Worm (Caenorhabditis elegans) whole organism, L1 larva: Measurements from ENCODE around the gene T20B12.3.

ENCODE experiments used
- F16B12.6 ChIP-seq: fragments of 150-350 bp; optimal IDR thresholded peaks from 2 replicates; lab custom pipeline; 2014; ENCODE audit warnings: missing biosample characterization, missing genetic modification characterization
- aly-2 ChIP-seq: fragments of 150-350 bp; optimal IDR thresholded peaks from 2 replicates; lab custom pipeline; 2014; ENCODE audit warnings: missing biosample characterization, missing genetic modification characterization
- ceh-63 ChIP-seq: fragments of 200-800 bp; sonication (Bioruptor generic); optimal IDR thresholded peaks from 2 replicates; lab custom pipeline; 2018; ENCODE audit warnings: mild to moderate bottlenecking, missing genetic modification characterization, missing compliant biosample characterization
- ceh-8 ChIP-seq: fragments of 200-800 bp; sonication (Bioruptor generic); optimal IDR thresholded peaks from 2 replicates; lab custom pipeline; 2018; ENCODE audit warnings: mild to moderate bottlenecking, missing genetic modification characterization, moderate library complexity, missing compliant biosample characterization
- ceh-82 ChIP-seq, 3 experiments: fragments of 150-350 bp in 1 of 3; sonication (generic microtip) in 2 of 3; optimal IDR thresholded peaks; 2 replicates each; lab custom pipeline; 2014 to 2017; ENCODE audit warnings: missing biosample characterization in 3 of 3, missing genetic modification characterization in 3 of 3
- ceh-90 ChIP-seq: sonication (generic microtip); optimal IDR thresholded peaks from 2 replicates; lab custom pipeline; 2016; ENCODE audit warnings: missing genetic modification characterization, missing compliant biosample characterization
- efl-3 ChIP-seq: fragments of 200-800 bp; sonication (Bioruptor generic); optimal IDR thresholded peaks from 2 replicates; lab custom pipeline; 2018; ENCODE audit warnings: mild to moderate bottlenecking, missing genetic modification characterization, missing compliant biosample characterization
- egl-13 ChIP-seq: sonication (generic microtip); optimal IDR thresholded peaks from 2 replicates; lab custom pipeline; 2016; ENCODE audit warnings: missing genotype, missing genetic modification reagents, missing genetic modification characterization, missing compliant biosample characterization
- ets-5 ChIP-seq: fragments of 200-800 bp; sonication (Bioruptor generic); IDR thresholded peaks from 2 replicates; pipeline ENCODE4 v1.3.6; 2022; ENCODE audit warnings: missing genetic modification characterization, missing compliant biosample characterization
- fkh-8 ChIP-seq: sonication (generic microtip); optimal IDR thresholded peaks from 2 replicates; lab custom pipeline; 2016; ENCODE audit warnings: mild to moderate bottlenecking, missing genetic modification characterization, missing compliant biosample characterization
- grh-1 ChIP-seq: fragments of 200-800 bp; sonication (Bioruptor generic); IDR thresholded peaks from 2 replicates; pipeline ENCODE4 v1.3.6; 2022; ENCODE audit warnings: missing genetic modification reagents, missing genetic modification characterization, missing compliant biosample characterization
- hlh-17 ChIP-seq: fragments of 200-800 bp; sonication (Bioruptor generic); optimal IDR thresholded peaks from 2 replicates; lab custom pipeline; 2018; ENCODE audit warnings: missing genetic modification characterization, mild to moderate bottlenecking, missing compliant biosample characterization, moderate library complexity, borderline replicate concordance
- hlh-4 ChIP-seq: sonication (generic microtip); optimal IDR thresholded peaks from 2 replicates; lab custom pipeline; 2016; ENCODE audit warnings: mild to moderate bottlenecking, missing genetic modification characterization, missing compliant biosample characterization
- hpl-2 ChIP-seq: fragments of 150-350 bp; optimal IDR thresholded peaks from 2 replicates; lab custom pipeline; 2014; ENCODE audit warnings: missing biosample characterization, missing genetic modification reagents, missing genetic modification characterization
- jun-1 ChIP-seq: fragments of 150-350 bp; optimal IDR thresholded peaks from 2 replicates; lab custom pipeline; 2014; ENCODE audit warnings: missing biosample characterization, missing genetic modification reagents, missing genetic modification characterization
- lin-13 ChIP-seq: fragments of 150-350 bp; optimal IDR thresholded peaks from 2 replicates; lab custom pipeline; 2014; ENCODE audit warnings: missing biosample characterization, missing genetic modification reagents, missing genetic modification characterization
- lin-15B ChIP-seq: fragments of 150-350 bp; sonication (generic microtip); optimal IDR thresholded peaks from 3 replicates; lab custom pipeline; 2014; ENCODE audit warnings: missing biosample characterization, missing genetic modification characterization
- lin-39 ChIP-seq: fragments of 150-350 bp; optimal IDR thresholded peaks from 2 replicates; lab custom pipeline; 2014; ENCODE audit warnings: missing biosample characterization, missing genetic modification reagents, missing genetic modification characterization
- lir-3 ChIP-seq: sonication (generic microtip); optimal IDR thresholded peaks from 2 replicates; lab custom pipeline; 2016; ENCODE audit warnings: mild to moderate bottlenecking, missing genetic modification characterization, moderate library complexity, missing compliant biosample characterization; ENCODE audit not compliant: poor library complexity
- lsy-2 ChIP-seq, 2 experiments: fragments of 150-350 bp; optimal IDR thresholded peaks; 2 replicates each; lab custom pipeline; 2014; ENCODE audit warnings: missing biosample characterization in 2 of 2, missing genetic modification characterization in 2 of 2
- mab-9 ChIP-seq: fragments of 200-800 bp; sonication (Bioruptor generic); IDR thresholded peaks from 2 replicates; pipeline ENCODE4 v1.3.6; 2022; ENCODE audit warnings: missing genetic modification reagents, missing genetic modification characterization, missing compliant biosample characterization
- mdl-1 ChIP-seq, 2 experiments: fragments of 150-350 bp; optimal IDR thresholded peaks; 2 replicates each; lab custom pipeline; 2014 to 2017; ENCODE audit warnings: missing biosample characterization in 2 of 2, missing genetic modification characterization in 2 of 2, inconsistent platforms in 1 of 2
- mef-2 ChIP-seq: fragments of 150-350 bp; optimal IDR thresholded peaks from 2 replicates; lab custom pipeline; 2014; ENCODE audit warnings: missing biosample characterization, missing genetic modification characterization
- mep-1 ChIP-seq: fragments of 150-350 bp; optimal IDR thresholded peaks from 2 replicates; lab custom pipeline; 2014; ENCODE audit warnings: missing biosample characterization, missing genetic modification characterization
- nhr-12 ChIP-seq: sonication (generic microtip); optimal IDR thresholded peaks from 2 replicates; lab custom pipeline; 2017; ENCODE audit warnings: missing biosample characterization, missing genetic modification characterization
- nhr-19 ChIP-seq: fragments of 200-800 bp; sonication (Bioruptor generic); conservative IDR thresholded peaks from 2 replicates; pipeline ENCODE4 v1.3.6; 2022; ENCODE audit warnings: missing genetic modification characterization, missing compliant biosample characterization
- nhr-20 ChIP-seq: sonication (generic microtip); optimal IDR thresholded peaks from 2 replicates; lab custom pipeline; 2016; ENCODE audit warnings: mild to moderate bottlenecking, missing genetic modification characterization, missing compliant biosample characterization
- nhr-237 ChIP-seq: fragments of 150-350 bp; optimal IDR thresholded peaks from 2 replicates; lab custom pipeline; 2014; ENCODE audit warnings: missing biosample characterization, missing genetic modification characterization
- nhr-47 ChIP-seq: sonication (generic microtip); optimal IDR thresholded peaks from 2 replicates; lab custom pipeline; 2016; ENCODE audit warnings: mild to moderate bottlenecking, missing genetic modification characterization, moderate library complexity, missing compliant biosample characterization
- nhr-71 ChIP-seq: sonication (generic microtip); optimal IDR thresholded peaks from 2 replicates; lab custom pipeline; 2016; ENCODE audit warnings: mild to moderate bottlenecking, missing genetic modification characterization, moderate library complexity, missing compliant biosample characterization
- nhr-76 ChIP-seq: sonication (generic microtip); optimal IDR thresholded peaks from 2 replicates; lab custom pipeline; 2017; ENCODE audit warnings: missing biosample characterization, missing genetic modification characterization
- nhr-77 ChIP-seq: fragments of 150-350 bp; optimal IDR thresholded peaks from 2 replicates; lab custom pipeline; 2014; ENCODE audit warnings: missing biosample characterization, missing genetic modification characterization
- nhr-84 ChIP-seq: sonication (generic microtip); optimal IDR thresholded peaks from 2 replicates; lab custom pipeline; 2017; ENCODE audit warnings: missing biosample characterization, missing genetic modification characterization
- nhr-85 ChIP-seq: sonication (generic microtip); peaks from one replicate; lab custom pipeline; 2016; ENCODE audit warnings: missing genetic modification characterization, inconsistent platforms, missing compliant biosample characterization
- pag-3 ChIP-seq: sonication (generic microtip); optimal IDR thresholded peaks from 2 replicates; lab custom pipeline; 2017; ENCODE audit warnings: missing genetic modification characterization, mild to moderate bottlenecking, missing compliant biosample characterization, antibody characterized with exemption, borderline replicate concordance; ENCODE audit not compliant: insufficient read depth
- pax-3 ChIP-seq: fragments of 200-800 bp; sonication (Bioruptor generic); optimal IDR thresholded peaks from 2 replicates; lab custom pipeline; 2018; ENCODE audit warnings: mild to moderate bottlenecking, missing genetic modification characterization, moderate library complexity, missing compliant biosample characterization
- pqm-1 ChIP-seq: sonication (generic microtip); optimal IDR thresholded peaks from 3 replicates; lab custom pipeline; 2017; ENCODE audit warnings: missing biosample characterization, missing genetic modification characterization
- rnt-1 ChIP-seq: sonication (generic microtip); optimal IDR thresholded peaks from 2 replicates; lab custom pipeline; 2016; ENCODE audit warnings: mild to moderate bottlenecking, missing genetic modification characterization, moderate library complexity, missing compliant biosample characterization
- skn-1 ChIP-seq: fragments of 150-350 bp; optimal IDR thresholded peaks from 2 replicates; lab custom pipeline; 2014; ENCODE audit warnings: missing biosample characterization, missing genetic modification characterization
- snpc-4 ChIP-seq: fragments of 150-350 bp; optimal IDR thresholded peaks from 2 replicates; lab custom pipeline; 2014; ENCODE audit warnings: missing biosample characterization, missing genetic modification characterization
- sup-37 ChIP-seq: fragments of 200-800 bp; sonication (Bioruptor generic); optimal IDR thresholded peaks from 2 replicates; lab custom pipeline; 2018; ENCODE audit warnings: mild to moderate bottlenecking, missing genetic modification characterization, missing compliant biosample characterization
- swsn-7 ChIP-seq: sonication (generic microtip); optimal IDR thresholded peaks from 2 replicates; lab custom pipeline; 2016; ENCODE audit warnings: missing genetic modification characterization, missing compliant biosample characterization
- tbx-2 ChIP-seq: sonication (generic microtip); optimal IDR thresholded peaks from 2 replicates; lab custom pipeline; 2016; ENCODE audit warnings: missing genetic modification characterization, missing compliant biosample characterization
- tlp-1 ChIP-seq: fragments of 150-350 bp; optimal IDR thresholded peaks from 2 replicates; lab custom pipeline; 2014; ENCODE audit warnings: missing biosample characterization, missing genetic modification characterization
- unc-130 ChIP-seq: fragments of 150-350 bp; optimal IDR thresholded peaks from 2 replicates; lab custom pipeline; 2017; ENCODE audit warnings: missing biosample characterization, missing genetic modification characterization, inconsistent platforms
- vab-15 ChIP-seq: sonication (generic microtip); optimal IDR thresholded peaks from 2 replicates; lab custom pipeline; 2017; ENCODE audit warnings: missing genotype, mild to moderate bottlenecking, missing genetic modification characterization, missing compliant biosample characterization
- xbp-1 ChIP-seq: sonication (generic microtip); optimal IDR thresholded peaks from 2 replicates; lab custom pipeline; 2016; ENCODE audit warnings: missing genetic modification characterization, missing compliant biosample characterization
- zip-4 ChIP-seq: fragments of 200-800 bp; sonication (Bioruptor generic); optimal IDR thresholded peaks from 2 replicates; lab custom pipeline; 2018; ENCODE audit warnings: mild to moderate bottlenecking, missing genetic modification characterization, moderate library complexity, missing compliant biosample characterization
- ztf-11 ChIP-seq, 2 experiments: sonication (generic microtip); optimal IDR thresholded peaks; 2 replicates each; lab custom pipeline; 2016 to 2017; ENCODE audit warnings: missing genetic modification characterization in 2 of 2, missing biosample characterization in 1 of 2, missing compliant biosample characterization in 1 of 2
- ztf-4 ChIP-seq: fragments of 150-350 bp; optimal IDR thresholded peaks from 2 replicates; lab custom pipeline; 2014; ENCODE audit warnings: missing biosample characterization, missing genetic modification characterization

T20B12.3 gene

ce11 chrIII:7374681-7375271 is 7.1 kb upstream of the T20B12.3 start, which contains the start of gene mml-1 (continued):
- TF ChIP-seq nhr-12 (no peak), xbp-1 (tag; lab: Kevin White, UChicago) (no peak), mef-2 (tag; lab: Kevin White, UChicago) (no peak), mep-1 (tag; lab: Kevin White, UChicago) (peak; percentile 23), jun-1 (tag; lab: Kevin White, UChicago) (no peak), nhr-77 (no peak), hlh-17 (GFP tag; lab: Kevin White, UChicago) (no peak), lin-13 (GFP tag; lab: Kevin White, UChicago) (peak; percentile 14), lin-15B (tag; lab: Kevin White, UChicago) (no peak)

- no peak for TF ChIP-seq nhr-237
- no peak for TF ChIP-seq ztf-4 (tag; lab: Kevin White, UChicago)
- TF ChIP-seq skn-1 (tag; lab: Kevin White, UChicago): no peak
- peak in 1 of 2 experiments; percentile 37 for TF ChIP-seq mdl-1 (tag; optimal IDR thresholded peaks at IDR 0.05; lab: Kevin White, UChicago)
- no peak for TF ChIP-seq nhr-47 (tag; lab: Kevin White, UChicago)
- TF ChIP-seq pax-3 (tag; lab: Kevin White, UChicago): peak; percentile 15
- no peak for TF ChIP-seq sup-37 (GFP tag; lab: Kevin White, UChicago)
- TF ChIP-seq lsy-2 (tag; optimal IDR thresholded peaks at IDR 0.05; lab: Kevin White, UChicago): no peak
- TF ChIP-seq pqm-1 (tag; lab: Kevin White, UChicago): peak; percentile 60
- TF ChIP-seq zip-4: no peak
- TF ChIP-seq jun-1 (tag; lab: Kevin White, UChicago): no peak
- TF ChIP-seq ceh-8: no peak
- no peak for TF ChIP-seq ceh-63 (GFP tag; lab: Kevin White, UChicago)
- TF ChIP-seq xbp-1 (tag; lab: Kevin White, UChicago): no peak
- TF ChIP-seq ets-5 (GFP tag; lab: Robert Waterston, UW): no peak
- peak; percentile 27; the same call in 1 of the 2 replicates for TF ChIP-seq nhr-19 (GFP tag; lab: Robert Waterston, UW)
- TF ChIP-seq efl-3 (GFP tag; lab: Kevin White, UChicago): no peak
- peak; percentile 1 for TF ChIP-seq tbx-2 (tag; lab: Kevin White, UChicago)
- TF ChIP-seq F16B12.6: no peak
- no peak for TF ChIP-seq mep-1 (tag; lab: Kevin White, UChicago)
- no peak for TF ChIP-seq hlh-4 (tag; lab: Kevin White, UChicago)
- TF ChIP-seq ceh-82 (tag; optimal IDR thresholded peaks at IDR 0.05; lab: Kevin White, UChicago): no peak
- TF ChIP-seq lin-39: no peak
- no peak for TF ChIP-seq fkh-8 (tag; lab: Kevin White, UChicago)
- TF ChIP-seq lir-3 (tag; lab: Kevin White, UChicago): no peak
- TF ChIP-seq rnt-1 (tag; lab: Kevin White, UChicago): no peak
- no peak for TF ChIP-seq nhr-76 (tag; lab: Kevin White, UChicago)
- no peak for TF ChIP-seq ceh-90 (tag; lab: Kevin White, UChicago)
- TF ChIP-seq aly-2 (tag; lab: Kevin White, UChicago): no peak
- TF ChIP-seq nhr-84 (tag; lab: Kevin White, UChicago): no peak
- TF ChIP-seq nhr-12: no peak
- peak; percentile 73 for TF ChIP-seq vab-15
- TF ChIP-seq egl-13: no peak
- TF ChIP-seq nhr-71 (tag; lab: Kevin White, UChicago): peak; percentile 52
- TF ChIP-seq ztf-11 (tag; optimal IDR thresholded peaks at IDR 0.05; lab: Kevin White, UChicago): no peak
- no peak for TF ChIP-seq unc-130 (tag; lab: Kevin White, UChicago)
- TF ChIP-seq grh-1: 0 out of 2 replicates have a peak, but pooled peaks have one; percentile 9
- TF ChIP-seq snpc-4 (tag; lab: Kevin White, UChicago): no peak
- TF ChIP-seq hpl-2 (GFP tag; lab: Kevin White, UChicago): no peak
- TF ChIP-seq mab-9 (GFP tag; lab: Robert Waterston, UW): no peak
- TF ChIP-seq tlp-1 (tag; lab: Kevin White, UChicago): no peak
- peak; percentile 47 for TF ChIP-seq nhr-20
- TF ChIP-seq pag-3 (tag; lab: Kevin White, UChicago): no peak
- TF ChIP-seq swsn-7: no peak
- no peak for TF ChIP-seq nhr-85 (tag; lab: Kevin White, UChicago)
Observed at ce11 chrIII:7375434-7375833, 6.5 kb upstream of the T20B12.3 start.
